Fruit fly (Drosophila melanogaster): ENCODE results near the gene CG12984.

CG12984 gene

DNA sequence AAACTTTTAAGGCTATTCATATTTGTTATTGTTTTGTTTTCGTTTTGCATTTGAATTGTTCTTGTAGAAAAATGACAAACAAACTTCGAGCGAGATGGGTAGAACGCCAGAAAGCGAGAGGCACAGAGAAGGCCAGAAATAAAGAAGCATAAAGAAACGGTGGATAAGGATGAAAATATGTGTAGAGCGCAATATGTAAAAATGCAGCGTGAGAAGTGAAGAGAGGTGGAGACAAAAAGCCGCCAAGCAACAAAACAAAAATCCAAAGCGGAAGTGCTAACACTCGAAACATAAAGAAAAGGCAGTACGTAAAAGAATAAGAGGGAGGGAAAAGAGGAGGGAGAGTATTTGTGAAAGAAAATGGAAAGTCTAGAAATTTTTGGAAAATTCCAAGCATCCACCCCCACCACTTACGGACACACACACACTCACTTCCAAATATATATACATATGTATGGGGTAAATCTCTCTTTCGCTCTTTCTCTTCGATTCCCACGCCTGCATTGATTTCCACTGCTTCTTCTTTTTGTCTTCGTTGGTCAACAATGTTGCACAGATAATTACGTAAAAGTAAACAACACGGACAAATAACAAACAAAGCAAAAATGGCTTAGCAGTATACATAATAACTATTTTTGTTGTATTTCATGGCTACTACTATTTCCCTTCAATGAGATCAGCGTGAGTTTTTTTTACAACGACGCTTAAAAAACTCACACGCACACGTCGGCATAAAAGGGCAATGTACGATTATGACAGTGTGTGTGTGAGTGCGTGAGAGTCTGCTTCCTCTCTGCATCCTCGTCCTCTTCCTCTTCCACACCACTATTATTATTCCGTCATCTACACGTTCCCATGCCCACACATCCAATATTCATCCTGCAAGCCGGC is 16.1 kb downstream of the CG12984 start (continued):
- TF ChIP-seq Hr51 (GFP tag; optimal IDR thresholded peaks at IDR 0.05) (no peak), CG6175 (GFP tag; IDR thresholded peaks at IDR 0.05) (no peak), pfk (GFP tag; optimal IDR thresholded peaks at IDR 0.05) (no peak), Side (GFP tag; optimal IDR thresholded peaks at IDR 0.05) (no peak), CG2202 (tag; optimal IDR thresholded peaks at IDR 0.05) (peak; percentile 72), ara (GFP tag; IDR thresholded peaks at IDR 0.05) (peak; percentile 37; the same call in 1 of the 2 replicates), salm (tag; optimal IDR thresholded peaks at IDR 0.05) (no peak), pb (GFP tag; optimal IDR thresholded peaks at IDR 0.05) (no peak), lilli (GFP tag; optimal IDR thresholded peaks at IDR 0.05) (peak; percentile 4), tx (GFP tag; optimal IDR thresholded peaks at IDR 0.05) (no peak), CG8924 (tag; optimal IDR thresholded peaks at IDR 0.05) (peak; percentile 17), unc-4 (GFP tag; IDR thresholded peaks at IDR 0.05; ENCODE audit: partially characterized antibody) (no peak), lola (GFP tag; optimal IDR thresholded peaks at IDR 0.05) (peak in 1 of 3 experiments; percentile 40), Dfd (GFP tag; optimal IDR thresholded peaks at IDR 0.05) (no peak), CG15696 (tag; optimal IDR thresholded peaks at IDR 0.05) (peak; percentile 81), nmo (GFP tag; optimal IDR thresholded peaks at IDR 0.05) (no peak), Gsc (GFP tag; IDR thresholded peaks at IDR 0.05) (no peak), run (tag; optimal IDR thresholded peaks at IDR 0.05) (no peak), Sry-δ (GFP tag; optimal IDR thresholded peaks at IDR 0.05) (no peak), CG15601 (tag; optimal IDR thresholded peaks at IDR 0.05) (peak; percentile 57), CG2199 (GFP tag; IDR thresholded peaks at IDR 0.05) (no peak; the same call in 2 of the 3 replicates), CG7556 (GFP tag; optimal IDR thresholded peaks at IDR 0.05) (no peak), Lpt (GFP tag; optimal IDR thresholded peaks at IDR 0.05) (no peak), dpn (GFP tag; optimal IDR thresholded peaks at IDR 0.05) (peak in 1 of 2 experiments; percentile 36), Ets65A (GFP tag) (peak; percentile 26), Antp (GFP tag; optimal IDR thresholded peaks at IDR 0.05) (no peak), CG6791 (GFP tag; IDR thresholded peaks at IDR 0.05; ENCODE audit: partially characterized antibody) (no peak), CG12155 (GFP tag; optimal IDR thresholded peaks at IDR 0.05) (no peak), corto (GFP tag; optimal IDR thresholded peaks at IDR 0.05) (no peak), MBD-R2 (GFP tag; IDR thresholded peaks at IDR 0.05) (no peak), CG17328 (GFP tag; IDR thresholded peaks at IDR 0.05) (no peak), Sox102F (GFP tag; optimal IDR thresholded peaks at IDR 0.05) (no peak), CG10366 (GFP tag; IDR thresholded peaks at IDR 0.05) (no peak), CG10979 (tag; optimal IDR thresholded peaks at IDR 0.05) (peak; percentile 30), CG17568 (GFP tag; optimal IDR thresholded peaks at IDR 0.05) (no peak), Bdp1 (GFP tag; optimal IDR thresholded peaks at IDR 0.05) (peak; percentile 18), kni (GFP tag; optimal IDR thresholded peaks at IDR 0.05) (peak; percentile 83), CG17912 (GFP tag; optimal IDR thresholded peaks at IDR 0.05) (no peak), gro (GFP tag; optimal IDR thresholded peaks at IDR 0.05) (no peak), CG11504 (tag; optimal IDR thresholded peaks at IDR 0.05) (peak; percentile 73), CG7745 (tag; optimal IDR thresholded peaks at IDR 0.05) (peak; percentile 71), Poxn (GFP tag; IDR thresholded peaks at IDR 0.05) (no peak), Rx (GFP tag; IDR thresholded peaks at IDR 0.05) (no peak), CG4328 (GFP tag; optimal IDR thresholded peaks at IDR 0.05) (no peak), CG1024 (GFP tag; IDR thresholded peaks at IDR 0.05) (no peak), CG17361 (GFP tag; IDR thresholded peaks at IDR 0.05) (no peak), fd96Cb (tag; optimal IDR thresholded peaks at IDR 0.05) (no peak), Doc3 (GFP tag; IDR thresholded peaks at IDR 0.05; ENCODE audit: partially characterized antibody) (no peak), Hr3 (GFP tag; optimal IDR thresholded peaks at IDR 0.05) (no peak)
